Worm (Caenorhabditis elegans) whole organism, L3 larva: ENCODE data around the gene cpz-2.

Experiments used
- egl-27 ChIP-seq: sonication (generic microtip); optimal IDR thresholded peaks from 4 replicates; lab custom pipeline; 2017; ENCODE audit warnings: missing biosample characterization, missing genetic modification reagents, missing genetic modification characterization
- elt-1 ChIP-seq: fragments of 150-350 bp; optimal IDR thresholded peaks from 2 replicates; lab custom pipeline; 2014; ENCODE audit warnings: missing biosample characterization, missing genetic modification characterization
- nhr-12 ChIP-seq: fragments of 150-350 bp; optimal IDR thresholded peaks from 2 replicates; lab custom pipeline; 2014; ENCODE audit warnings: missing biosample characterization, missing genetic modification characterization
- nhr-43 ChIP-seq: sonication (generic microtip); optimal IDR thresholded peaks from 2 replicates; lab custom pipeline; 2016; ENCODE audit warnings: mild to moderate bottlenecking, missing genetic modification characterization, missing compliant biosample characterization; ENCODE audit not compliant: poor library complexity, severe bottlenecking
- sea-2 ChIP-seq: fragments of 150-350 bp; sonication (generic microtip); optimal IDR thresholded peaks from 4 replicates; lab custom pipeline; 2014; ENCODE audit warnings: missing biosample characterization, missing genetic modification reagents, missing genetic modification characterization
- unc-62 ChIP-seq: fragments of 150-350 bp; sonication (generic microtip); optimal IDR thresholded peaks from 4 replicates; lab custom pipeline; 2014; ENCODE audit warnings: missing biosample characterization, missing genetic modification reagents, missing genetic modification characterization
- ztf-11 ChIP-seq: fragments of 150-350 bp; optimal IDR thresholded peaks from 2 replicates; lab custom pipeline; 2014; ENCODE audit warnings: missing biosample characterization, missing genetic modification characterization

DNA sequence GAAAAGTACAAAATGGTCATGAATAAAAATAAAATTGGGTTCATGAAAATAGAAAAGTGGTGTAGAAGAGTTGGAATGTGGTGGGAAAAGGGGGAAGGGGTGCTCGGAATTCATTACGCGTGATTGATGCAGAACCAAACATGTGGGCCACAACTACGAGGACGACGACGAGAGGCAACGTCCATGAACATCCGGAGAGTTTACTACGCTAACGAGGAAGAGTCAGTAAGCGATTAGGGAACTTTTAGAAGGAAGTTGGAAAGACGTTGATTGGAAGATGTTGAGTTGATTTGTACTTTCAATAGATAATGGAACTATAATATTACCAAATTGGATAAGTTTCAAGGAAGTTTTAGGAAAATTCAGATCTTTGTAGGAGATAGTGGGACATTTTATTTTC, 20.7 kb downstream of the cpz-2 start:
- TF ChIP-seq egl-27, result no peak
- no peak for TF ChIP-seq unc-62 (GFP tag; lab: Kevin White, UChicago)
- TF ChIP-seq nhr-43 (tag; lab: Kevin White, UChicago), result no peak
- TF ChIP-seq nhr-12 (tag; lab: Kevin White, UChicago), result no peak
- no peak for TF ChIP-seq sea-2 (GFP tag; lab: Kevin White, UChicago)
- TF ChIP-seq elt-1, result no peak
- TF ChIP-seq ztf-11, result no peak
